Fruit fly (Drosophila melanogaster): ENCODE data around the gene CG7458.

DNA sequence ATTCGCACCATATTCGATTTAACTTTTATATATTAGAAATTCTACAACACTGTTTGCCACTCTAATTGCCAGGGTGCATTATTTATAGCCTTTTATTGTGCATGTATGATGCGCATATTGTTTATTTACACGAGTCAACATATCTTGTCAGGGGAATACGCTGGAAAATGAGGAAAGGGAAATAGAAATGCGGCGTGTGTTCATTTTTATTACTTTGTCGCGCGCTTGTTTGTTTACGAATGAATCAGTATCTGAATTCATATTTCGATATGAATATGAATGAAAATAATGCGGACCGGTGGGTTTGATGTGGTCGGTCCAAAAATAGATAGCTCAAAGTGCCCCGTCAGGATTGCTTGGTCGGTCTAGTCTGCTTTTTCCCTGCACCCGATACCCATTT lies 51.2 kb downstream of the CG7458 start:
- TF ChIP-seq usp (GFP tag; optimal IDR thresholded peaks at IDR 0.05) (no peak), Dll (optimal IDR thresholded peaks at IDR 0.05) (no peak)

Data from whole organism.